Worm (Caenorhabditis elegans): Measurements from ENCODE around the gene srb-3.

DNA sequence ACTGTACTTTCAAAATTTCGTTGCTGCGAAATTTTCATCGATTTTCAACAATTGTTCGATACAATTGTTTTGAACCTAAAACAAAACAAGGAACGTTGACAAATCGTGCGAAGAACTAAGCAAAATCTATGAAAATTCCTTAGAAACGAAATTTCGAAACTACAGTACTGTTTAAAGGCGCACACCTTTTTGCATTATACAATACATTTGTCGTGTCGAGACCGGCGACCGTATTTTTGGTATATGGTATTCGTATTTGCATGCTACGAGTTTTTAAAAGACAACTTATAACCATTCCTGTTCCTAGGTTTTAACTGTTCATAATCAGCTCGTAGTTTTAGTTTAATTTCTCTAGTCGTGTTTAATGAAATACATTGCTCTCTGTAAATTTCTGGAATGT lies 12.0 kb upstream of the srb-3 start:
- TF ChIP-seq unc-39 (tag; optimal IDR thresholded peaks at IDR 0.05) (no peak), ceh-82 (tag; optimal IDR thresholded peaks at IDR 0.05) (no peak), alr-1 (tag; optimal IDR thresholded peaks at IDR 0.05) (no peak), ztf-11 (tag; optimal IDR thresholded peaks at IDR 0.05) (no peak), lin-39 (tag; optimal IDR thresholded peaks at IDR 0.05) (no peak), lin-11 (tag; optimal IDR thresholded peaks at IDR 0.05) (no peak), skn-1 (tag; optimal IDR thresholded peaks at IDR 0.05) (no peak), nhr-11 (tag; optimal IDR thresholded peaks at IDR 0.05) (no peak)

Data from whole organism, L2 larva.